Fruit fly (Drosophila melanogaster): Measurements from ENCODE around the gene CG7694.

The CG7694 gene

DNA sequence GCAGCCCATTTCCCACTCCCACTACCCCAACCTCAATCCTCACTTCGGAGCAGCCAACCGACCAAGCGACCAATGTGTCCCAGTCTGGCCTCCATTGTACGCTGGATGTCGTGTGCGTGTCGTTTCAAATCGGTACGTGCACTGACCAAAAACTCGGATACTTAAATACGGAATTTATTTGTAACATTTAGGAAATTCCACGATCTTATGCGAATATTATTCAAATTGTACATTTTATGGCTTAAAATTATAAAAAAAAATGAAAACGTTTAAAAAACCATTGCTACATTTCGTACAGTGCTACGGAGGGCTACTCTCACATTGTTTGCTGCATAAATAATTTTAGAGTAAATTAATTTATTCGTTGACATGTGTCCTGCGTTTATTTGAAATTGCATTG, 51.6 kb downstream of the CG7694 start (continued):
- TF ChIP-seq CG10669 (GFP tag; optimal IDR thresholded peaks at IDR 0.05) (no peak), CG9139 (GFP tag; optimal IDR thresholded peaks at IDR 0.05) (no peak), CG8119 (GFP tag; IDR thresholded peaks at IDR 0.05) (peak; percentile 83), Hr4 (GFP tag; optimal IDR thresholded peaks at IDR 0.05) (peak; percentile 82), Ets21C (GFP tag; optimal IDR thresholded peaks at IDR 0.05) (no peak)

DNA sequence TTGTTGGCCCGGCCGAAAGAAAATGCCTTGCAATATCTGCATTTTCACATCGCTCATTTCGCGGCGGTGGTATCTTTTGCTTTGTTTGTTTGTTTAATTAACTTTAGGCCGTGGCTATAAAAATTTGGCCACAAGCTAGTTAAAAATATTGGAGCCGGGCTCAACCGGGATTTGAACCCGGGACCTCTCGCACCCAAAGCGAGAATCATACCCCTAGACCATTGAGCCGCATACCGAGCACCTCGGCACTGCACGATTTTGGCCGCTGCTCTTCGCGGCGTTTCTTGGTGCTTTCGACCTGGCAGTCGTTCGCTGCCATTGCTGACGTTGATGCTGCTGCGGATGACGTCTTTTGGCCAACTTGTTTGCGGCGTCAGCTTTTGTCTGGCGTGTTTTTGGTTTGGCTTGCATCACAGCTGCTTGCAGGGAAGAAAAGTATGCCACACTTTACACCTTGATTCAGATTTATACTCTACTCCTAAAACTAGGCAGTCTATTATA, 55.5 kb downstream of the CG7694 start:
- TF ChIP-seq CG34406 (GFP tag; optimal IDR thresholded peaks at IDR 0.05), result no peak
- no peak for TF ChIP-seq CG16779 (tag; optimal IDR thresholded peaks at IDR 0.05)
- TF ChIP-seq OdsH (GFP tag; optimal IDR thresholded peaks at IDR 0.05), result no peak
- TF ChIP-seq achi (GFP tag; optimal IDR thresholded peaks at IDR 0.05), result no peak
- no peak for TF ChIP-seq salr (GFP tag; optimal IDR thresholded peaks at IDR 0.05)
- no peak for TF ChIP-seq CG4318 (GFP tag; optimal IDR thresholded peaks at IDR 0.05)
- no peak for TF ChIP-seq fkh (GFP tag; optimal IDR thresholded peaks at IDR 0.05)
- TF ChIP-seq Gug (GFP tag; IDR thresholded peaks at IDR 0.05), result no peak
- TF ChIP-seq CG6276 (GFP tag; optimal IDR thresholded peaks at IDR 0.05), result peak; percentile 2
- TF ChIP-seq dac (GFP tag; optimal IDR thresholded peaks at IDR 0.05), result no peak
- TF ChIP-seq Hr39 (GFP tag; optimal IDR thresholded peaks at IDR 0.05), result no peak
- TF ChIP-seq Hr4 (GFP tag; optimal IDR thresholded peaks at IDR 0.05), result no peak
- TF ChIP-seq acj6 (GFP tag; optimal IDR thresholded peaks at IDR 0.05), result no peak
- no peak for TF ChIP-seq spab (GFP tag; optimal IDR thresholded peaks at IDR 0.05)
- TF ChIP-seq Sox102F (GFP tag; optimal IDR thresholded peaks at IDR 0.05), result no peak
- TF ChIP-seq Sox14 (GFP tag; optimal IDR thresholded peaks at IDR 0.05), result no peak
- no peak for TF ChIP-seq CG8119 (GFP tag; IDR thresholded peaks at IDR 0.05)
- TF ChIP-seq CG10631 (GFP tag; optimal IDR thresholded peaks at IDR 0.05), result no peak
- no peak for TF ChIP-seq eg (GFP tag; IDR thresholded peaks at IDR 0.05)
- TF ChIP-seq Eip75B (GFP tag; optimal IDR thresholded peaks at IDR 0.05), result peak; percentile 4
- no peak for TF ChIP-seq Hr38 (GFP tag; optimal IDR thresholded peaks at IDR 0.05)
- TF ChIP-seq Smox (GFP tag; optimal IDR thresholded peaks at IDR 0.05), result no peak
- TF ChIP-seq CG6808 (GFP tag; optimal IDR thresholded peaks at IDR 0.05), result no peak
- no peak for TF ChIP-seq CG15336 (GFP tag; IDR thresholded peaks at IDR 0.05)
- TF ChIP-seq Sox15 (GFP tag; optimal IDR thresholded peaks at IDR 0.05), result no peak
- no peak for TF ChIP-seq fd59A (GFP tag; optimal IDR thresholded peaks at IDR 0.05)
- TF ChIP-seq dsx (GFP tag; optimal IDR thresholded peaks at IDR 0.05; ENCODE audit: poor library complexity, severe bottlenecking), result peak; percentile 13
- TF ChIP-seq vri (GFP tag; optimal IDR thresholded peaks at IDR 0.05), result no peak
- no peak for TF ChIP-seq CG11762 (GFP tag; optimal IDR thresholded peaks at IDR 0.05; ENCODE audit: insufficient read depth)
- peak; percentile 56 for TF ChIP-seq Eip78C (GFP tag)
- TF ChIP-seq svp (GFP tag), result peak; percentile 83
- TF ChIP-seq CG6163 (GFP tag; IDR thresholded peaks at IDR 0.05), result 0 out of 3 replicates have a peak, but pooled peaks have one; percentile 10
- no peak for TF ChIP-seq CG6792 (GFP tag; optimal IDR thresholded peaks at IDR 0.05)
- TF ChIP-seq CG11902 (GFP tag; optimal IDR thresholded peaks at IDR 0.05), result no peak
- peak; percentile 10 for TF ChIP-seq CG1621 (tag; optimal IDR thresholded peaks at IDR 0.05)

DNA sequence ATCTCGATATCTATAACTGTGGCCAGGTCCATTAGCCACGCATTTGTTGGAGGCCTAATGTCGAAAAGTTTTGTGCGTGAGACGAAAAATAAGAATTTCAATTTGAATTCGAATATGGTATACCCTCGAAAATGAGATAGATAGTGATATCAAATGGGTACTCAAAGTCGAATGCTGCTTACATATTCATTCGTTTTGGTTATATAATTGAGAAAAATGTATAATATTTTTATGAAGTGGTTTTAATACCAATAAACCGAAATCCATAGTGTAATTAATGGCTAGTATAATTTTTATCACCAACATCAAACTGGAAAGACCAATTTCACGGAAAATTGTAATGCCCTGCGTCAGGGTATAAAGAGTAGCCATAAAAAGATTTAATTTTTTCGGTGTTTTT, 60.2 kb downstream of the CG7694 start:
- TF ChIP-seq net (GFP tag; optimal IDR thresholded peaks at IDR 0.05), result peak; percentile 24
- no peak for TF ChIP-seq ss (GFP tag; optimal IDR thresholded peaks at IDR 0.05)
- peak; percentile 33 for TF ChIP-seq CG32006 (GFP tag; optimal IDR thresholded peaks at IDR 0.05)
- 0 out of 2 replicates have a peak, but pooled peaks have one; percentile 57 for TF ChIP-seq CG15336 (GFP tag; IDR thresholded peaks at IDR 0.05)
- TF ChIP-seq Blimp-1 (GFP tag; optimal IDR thresholded peaks at IDR 0.05), result no peak
- TF ChIP-seq CG6792 (GFP tag; optimal IDR thresholded peaks at IDR 0.05), result no peak
- TF ChIP-seq Ets21C (GFP tag; optimal IDR thresholded peaks at IDR 0.05), result no peak
- TF ChIP-seq CG16779 (tag; optimal IDR thresholded peaks at IDR 0.05), result no peak
- TF ChIP-seq CG6854 (GFP tag; optimal IDR thresholded peaks at IDR 0.05), result no peak
- no peak for TF ChIP-seq CG8632 (GFP tag; optimal IDR thresholded peaks at IDR 0.05)
- peak; percentile 8 for TF ChIP-seq Sox102F (GFP tag; optimal IDR thresholded peaks at IDR 0.05)
- peak; percentile 9 for TF ChIP-seq Met (GFP tag; optimal IDR thresholded peaks at IDR 0.05)
- no peak for TF ChIP-seq esn (GFP tag; optimal IDR thresholded peaks at IDR 0.05)
- peak; percentile 18 for TF ChIP-seq CG4318 (GFP tag; optimal IDR thresholded peaks at IDR 0.05)
- 0 out of 2 replicates have a peak, but pooled peaks have one; percentile 23 for TF ChIP-seq CG11294 (GFP tag; IDR thresholded peaks at IDR 0.05)
- TF ChIP-seq cyc (GFP tag; optimal IDR thresholded peaks at IDR 0.05), result no peak
- peak; percentile 60; the same call in 2 of the 3 replicates for TF ChIP-seq CG8119 (GFP tag; IDR thresholded peaks at IDR 0.05)
- TF ChIP-seq Ets96B (tag; optimal IDR thresholded peaks at IDR 0.05), result no peak
- 0 out of 3 replicates have a peak, but pooled peaks have one; percentile 47 for TF ChIP-seq eg (GFP tag; IDR thresholded peaks at IDR 0.05)
- peak; percentile 61 for TF ChIP-seq CG6276 (GFP tag; optimal IDR thresholded peaks at IDR 0.05)
- peak; percentile 60 for TF ChIP-seq Eip78C (GFP tag)

All from whole organism, prepupa.